Fruit fly (Drosophila melanogaster): ENCODE data around the gene Irp-1A.

Gene Irp-1A

DNA sequence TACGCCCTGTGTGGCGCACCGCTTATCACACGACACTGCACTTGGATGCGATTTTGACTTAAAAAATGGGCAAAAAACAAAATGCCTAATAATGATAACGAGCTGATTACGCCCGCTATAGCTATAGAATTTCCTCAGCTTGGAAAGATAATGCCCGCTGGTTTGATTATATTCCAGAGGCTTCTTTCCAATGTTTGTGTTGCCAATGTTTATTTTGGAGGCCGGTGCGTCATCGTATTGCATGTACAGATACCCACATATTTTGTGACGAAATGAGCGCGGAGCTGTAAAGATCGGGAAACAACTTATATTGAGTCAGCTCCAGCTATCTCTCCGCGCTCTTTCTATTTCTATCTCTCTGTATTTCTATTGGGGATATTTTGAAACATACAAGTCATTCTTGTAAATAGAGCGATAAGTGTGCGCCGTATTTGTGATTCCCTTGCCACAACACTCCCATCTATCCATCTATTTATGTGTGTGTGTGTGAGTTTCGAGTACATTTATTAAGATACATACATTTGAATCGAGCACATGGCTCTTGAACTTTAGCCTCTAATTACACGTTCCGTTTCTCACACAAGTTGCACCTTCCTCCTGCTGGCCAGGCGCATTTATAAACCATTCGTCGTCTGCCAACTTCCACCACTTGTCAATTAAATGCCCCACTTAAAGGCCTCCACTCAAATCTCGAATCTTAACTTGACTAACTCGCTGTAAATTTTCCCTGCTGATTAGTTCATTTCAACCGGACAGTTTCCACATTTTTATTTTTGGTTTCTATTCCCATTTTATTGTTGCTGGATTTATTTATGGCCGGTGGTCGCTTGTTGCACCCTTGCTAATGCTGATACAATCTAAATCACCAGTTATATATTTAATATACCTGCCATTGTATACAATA is 40.1 kb downstream of the Irp-1A start (continued):
- peak; percentile 39 for TF ChIP-seq ATbp (GFP tag; optimal IDR thresholded peaks at IDR 0.05)
- TF ChIP-seq unpg (GFP tag; optimal IDR thresholded peaks at IDR 0.05), result no peak
- TF ChIP-seq cato (GFP tag; optimal IDR thresholded peaks at IDR 0.05; ENCODE audit: borderline replicate concordance), result no peak
- no peak for TF ChIP-seq CG13624 (GFP tag; optimal IDR thresholded peaks at IDR 0.05)
- no peak for TF ChIP-seq stc (GFP tag; IDR thresholded peaks at IDR 0.05)
- no peak for TF ChIP-seq CG17361 (GFP tag; IDR thresholded peaks at IDR 0.05)
- peak; percentile 55 for TF ChIP-seq Hmr (GFP tag; optimal IDR thresholded peaks at IDR 0.05)
- no peak for TF ChIP-seq mam (GFP tag; optimal IDR thresholded peaks at IDR 0.05)
- TF ChIP-seq CG17802 (tag; optimal IDR thresholded peaks at IDR 0.05), result no peak
- TF ChIP-seq CG31365 (tag; optimal IDR thresholded peaks at IDR 0.05), result no peak
- no peak for TF ChIP-seq CG31224 (GFP tag; IDR thresholded peaks at IDR 0.05)
- TF ChIP-seq CG14050 (GFP tag; IDR thresholded peaks at IDR 0.05), result no peak
- TF ChIP-seq gsb-n (tag; optimal IDR thresholded peaks at IDR 0.05), result no peak
- TF ChIP-seq sug (tag; optimal IDR thresholded peaks at IDR 0.05), result peak; percentile 30
- no peak for TF ChIP-seq vfl (GFP tag; optimal IDR thresholded peaks at IDR 0.05)
- peak; percentile 16 for TF ChIP-seq CG2678 (tag; optimal IDR thresholded peaks at IDR 0.05)
- no peak for TF ChIP-seq gro (GFP tag; optimal IDR thresholded peaks at IDR 0.05)
- TF ChIP-seq Trl (optimal IDR thresholded peaks at IDR 0.05), result peak in 1 of 2 experiments; percentile 35
- TF ChIP-seq Trl (GFP tag; optimal IDR thresholded peaks at IDR 0.05), result no peak
- TF ChIP-seq CG18011 (GFP tag; optimal IDR thresholded peaks at IDR 0.05), result no peak
- peak in 1 of 2 experiments; percentile 83 for TF ChIP-seq Hr78 (GFP tag; optimal IDR thresholded peaks at IDR 0.05)
- no peak for TF ChIP-seq CG3995 (GFP tag; optimal IDR thresholded peaks at IDR 0.05)
- no peak for TF ChIP-seq CG34422 (GFP tag; IDR thresholded peaks at IDR 0.05)
- no peak for TF ChIP-seq CG11398 (GFP tag; optimal IDR thresholded peaks at IDR 0.05)
- peak; percentile 45 for TF ChIP-seq cg (GFP tag; optimal IDR thresholded peaks at IDR 0.05)
- no peak for TF ChIP-seq CG7745 (tag; optimal IDR thresholded peaks at IDR 0.05)
- peak; percentile 42 for TF ChIP-seq kay (GFP tag; optimal IDR thresholded peaks at IDR 0.05)
- no peak for TF ChIP-seq Dip3 (GFP tag; optimal IDR thresholded peaks at IDR 0.05)
- TF ChIP-seq CG12659 (GFP tag; optimal IDR thresholded peaks at IDR 0.05), result no peak
- TF ChIP-seq Chrac-16 (GFP tag; optimal IDR thresholded peaks at IDR 0.05), result no peak
- TF ChIP-seq CG5953 (GFP tag; IDR thresholded peaks at IDR 0.05), result no peak
- no peak for TF ChIP-seq fd3F (GFP tag; optimal IDR thresholded peaks at IDR 0.05)
- TF ChIP-seq lilli (GFP tag; optimal IDR thresholded peaks at IDR 0.05), result no peak
- no peak for TF ChIP-seq Hr51 (GFP tag; optimal IDR thresholded peaks at IDR 0.05)
- no peak for TF ChIP-seq Mad (GFP tag; optimal IDR thresholded peaks at IDR 0.05)
- TF ChIP-seq Camta (GFP tag; optimal IDR thresholded peaks at IDR 0.05), result peak; percentile 9
- no peak for TF ChIP-seq ttk (GFP tag; IDR thresholded peaks at IDR 0.05)
- no peak for TF ChIP-seq CG13287 (GFP tag; IDR thresholded peaks at IDR 0.05; ENCODE audit: partially characterized antibody)
- no peak for TF ChIP-seq Dfd (GFP tag; optimal IDR thresholded peaks at IDR 0.05)
- TF ChIP-seq Ets65A (GFP tag), result no peak
- TF ChIP-seq TFAM (GFP tag; optimal IDR thresholded peaks at IDR 0.05), result no peak
- TF ChIP-seq sisA (GFP tag; IDR thresholded peaks at IDR 0.05), result no peak
- no peak for TF ChIP-seq Ssrp (tag; optimal IDR thresholded peaks at IDR 0.05)
- no peak for TF ChIP-seq H2.0 (GFP tag; IDR thresholded peaks at IDR 0.05)
- no peak for TF ChIP-seq Dbx (GFP tag; IDR thresholded peaks at IDR 0.05)
- TF ChIP-seq CG4328 (GFP tag; optimal IDR thresholded peaks at IDR 0.05), result peak; percentile 3
- no peak for TF ChIP-seq Tbp (GFP tag; optimal IDR thresholded peaks at IDR 0.05)
- TF ChIP-seq CG10979 (tag; optimal IDR thresholded peaks at IDR 0.05), result peak; percentile 1
- peak; percentile 32 for TF ChIP-seq CG13296 (GFP tag; optimal IDR thresholded peaks at IDR 0.05)
- TF ChIP-seq CG14441 (GFP tag; IDR thresholded peaks at IDR 0.05), result no peak
